Fruit fly (Drosophila melanogaster): ENCODE results near the gene Dhfr.

DNA sequence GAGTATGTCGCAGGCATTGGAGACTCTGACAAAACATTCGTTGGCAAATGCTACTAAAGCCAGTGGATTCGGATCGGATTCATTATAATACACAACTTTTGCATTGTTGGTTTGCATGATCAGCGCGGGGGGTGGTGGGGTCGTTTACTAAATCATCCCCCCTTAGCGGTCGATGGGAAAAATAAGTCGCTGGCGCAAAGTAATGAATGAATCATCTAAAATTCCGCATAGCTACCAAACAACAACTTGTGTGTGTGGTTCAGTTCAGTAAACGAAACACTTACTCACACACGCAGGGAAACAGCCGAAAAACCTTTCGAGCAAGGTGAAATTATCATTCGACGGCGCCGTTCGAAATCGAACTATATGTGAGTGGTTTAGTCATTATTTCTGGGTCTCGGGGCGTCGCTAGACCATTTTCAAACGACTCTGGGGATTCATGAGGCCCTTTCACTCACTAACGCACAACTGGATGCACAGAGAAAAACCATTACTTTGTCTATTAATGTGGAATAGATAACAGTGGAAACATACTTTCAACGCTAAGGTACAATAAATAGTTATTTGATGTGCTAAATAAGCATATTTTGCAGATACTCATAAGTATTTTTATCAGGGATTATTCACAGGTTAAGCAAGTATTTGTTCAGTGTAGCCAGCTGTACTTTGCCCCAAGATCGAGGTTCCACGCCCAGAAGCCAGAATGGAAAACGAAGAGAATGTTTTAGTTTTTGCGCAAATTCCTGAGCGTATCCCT lies 32.4 kb upstream of the Dhfr start:
- TF ChIP-seq gcm2 (GFP tag; optimal IDR thresholded peaks at IDR 0.05) (no peak), CG15514 (GFP tag; optimal IDR thresholded peaks at IDR 0.05) (peak; percentile 33), E2f2 (GFP tag; IDR thresholded peaks at IDR 0.05) (no peak; the same call in 1 of the 2 replicates), CG4617 (GFP tag; optimal IDR thresholded peaks at IDR 0.05; ENCODE audit: borderline replicate concordance) (no peak), Ssrp (tag; optimal IDR thresholded peaks at IDR 0.05) (peak; percentile 75)
